Worm (Caenorhabditis elegans) whole organism, L2 larva: ENCODE results near the gene cyp-34A5.

Experiments used
- Y55F3AM.14 ChIP-seq: fragments of 200-800 bp; sonication (Bioruptor generic); optimal IDR thresholded peaks from 2 replicates; lab custom pipeline; 2018; ENCODE audit warnings: mild to moderate bottlenecking, missing genetic modification characterization, missing compliant biosample characterization
- ZK546.5 ChIP-seq: sonication (generic microtip); optimal IDR thresholded peaks from 2 replicates; lab custom pipeline; 2017; ENCODE audit warnings: missing biosample characterization, missing genetic modification characterization
- ama-1 ChIP-seq: fragments of 150-350 bp; optimal IDR thresholded peaks from 2 replicates; lab custom pipeline; 2018; ENCODE audit warnings: inconsistent platforms
- lin-13 ChIP-seq: fragments of 150-350 bp; optimal IDR thresholded peaks from 2 replicates; lab custom pipeline; 2014; ENCODE audit warnings: missing biosample characterization, missing genetic modification reagents, missing genetic modification characterization
- lin-39 ChIP-seq: fragments of 150-350 bp; optimal IDR thresholded peaks from 2 replicates; lab custom pipeline; 2014; ENCODE audit warnings: missing biosample characterization, missing genetic modification reagents, missing genetic modification characterization
- mdl-1 ChIP-seq, 2 experiments: fragments of 150-350 bp in 1 of 2; sonication (generic microtip) in 1 of 2; optimal IDR thresholded peaks; 2 replicates each; lab custom pipeline; 2017; ENCODE audit warnings: missing biosample characterization in 2 of 2, missing genetic modification characterization in 2 of 2
- nhr-6 ChIP-seq: fragments of 150-350 bp; optimal IDR thresholded peaks from 2 replicates; lab custom pipeline; 2014; ENCODE audit warnings: missing biosample characterization, missing genetic modification characterization
- peb-1 ChIP-seq: fragments of 150-350 bp; optimal IDR thresholded peaks from 2 replicates; lab custom pipeline; 2014; ENCODE audit warnings: missing biosample characterization, missing genetic modification characterization
- unc-62 ChIP-seq: fragments of 150-350 bp; optimal IDR thresholded peaks from 2 replicates; lab custom pipeline; 2014; ENCODE audit warnings: missing biosample characterization, missing genetic modification reagents, missing genetic modification characterization

DNA sequence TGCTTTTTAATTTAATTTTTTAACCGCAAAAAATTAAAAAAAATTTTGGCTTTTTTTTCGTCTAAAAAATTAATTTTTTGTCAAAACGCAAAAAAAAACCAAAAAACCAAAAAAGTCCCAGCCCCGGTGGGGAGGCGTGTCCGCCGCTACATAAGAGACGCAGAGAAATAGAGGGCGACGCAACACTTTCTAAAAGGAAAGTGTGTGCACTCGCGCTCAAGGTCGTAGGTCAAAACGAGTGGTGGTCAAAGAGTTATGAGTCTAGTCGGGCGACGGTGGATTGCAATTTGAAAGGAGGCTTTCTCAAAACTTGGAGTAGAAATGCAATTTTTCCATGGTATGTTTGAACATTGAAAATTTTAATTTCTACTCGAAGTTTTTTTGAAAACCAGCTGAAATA is 47.1 kb upstream of the cyp-34A5 start:
- no peak for TF ChIP-seq unc-62 (GFP tag; lab: Kevin White, UChicago)
- TF ChIP-seq Y55F3AM.14 (GFP tag; lab: Kevin White, UChicago) = no peak
- no peak for TF ChIP-seq peb-1 (tag; lab: Kevin White, UChicago)
- no peak for TF ChIP-seq mdl-1 (tag; optimal IDR thresholded peaks at IDR 0.05; lab: Kevin White, UChicago)
- no peak for TF ChIP-seq lin-39
- TF ChIP-seq ZK546.5 (tag; lab: Kevin White, UChicago) = no peak
- no peak for TF ChIP-seq ama-1 (lab: Kevin White, UChicago)
- no peak for TF ChIP-seq nhr-6 (tag; lab: Kevin White, UChicago)
- TF ChIP-seq lin-13 = no peak
